Worm (Caenorhabditis elegans) whole organism, L2 larva: ENCODE measurements around the gene nmr-2.
A peak's percentile ranks its signal among the peaks of the same experiment; 100 is the strongest.

ENCODE experiments used
- aly-2 ChIP-seq: fragments of 150-350 bp; optimal IDR thresholded peaks from 2 replicates; lab custom pipeline; 2014; ENCODE audit warnings: missing biosample characterization, missing genetic modification characterization
- ceh-82 ChIP-seq: fragments of 150-350 bp; optimal IDR thresholded peaks from 2 replicates; lab custom pipeline; 2014; ENCODE audit warnings: missing biosample characterization, missing genetic modification characterization
- gmeb-1 ChIP-seq: fragments of 150-350 bp; optimal IDR thresholded peaks from 2 replicates; lab custom pipeline; 2014; ENCODE audit warnings: missing biosample characterization, missing genetic modification characterization
- lin-11 ChIP-seq: fragments of 150-350 bp; sonication (generic microtip); optimal IDR thresholded peaks from 2 replicates; lab custom pipeline; 2014; ENCODE audit warnings: missing biosample characterization, missing genetic modification characterization, inconsistent platforms, mixed read lengths
- lin-13 ChIP-seq: fragments of 150-350 bp; optimal IDR thresholded peaks from 2 replicates; lab custom pipeline; 2014; ENCODE audit warnings: missing biosample characterization, missing genetic modification reagents, missing genetic modification characterization
- lin-39 ChIP-seq: fragments of 150-350 bp; optimal IDR thresholded peaks from 2 replicates; lab custom pipeline; 2014; ENCODE audit warnings: missing biosample characterization, missing genetic modification reagents, missing genetic modification characterization
- mdl-1 ChIP-seq, 2 experiments: fragments of 150-350 bp in 1 of 2; sonication (generic microtip) in 1 of 2; optimal IDR thresholded peaks; 2 replicates each; lab custom pipeline; 2017; ENCODE audit warnings: missing biosample characterization in 2 of 2, missing genetic modification characterization in 2 of 2
- nhr-129 ChIP-seq: fragments of 150-350 bp; optimal IDR thresholded peaks from 2 replicates; lab custom pipeline; 2014; ENCODE audit warnings: missing biosample characterization, missing genetic modification characterization
- nhr-237 ChIP-seq: fragments of 150-350 bp; optimal IDR thresholded peaks from 2 replicates; lab custom pipeline; 2014; ENCODE audit warnings: missing biosample characterization, missing genetic modification characterization
- nhr-6 ChIP-seq: fragments of 150-350 bp; optimal IDR thresholded peaks from 2 replicates; lab custom pipeline; 2014; ENCODE audit warnings: missing biosample characterization, missing genetic modification characterization
- nhr-77 ChIP-seq: fragments of 150-350 bp; optimal IDR thresholded peaks from 2 replicates; lab custom pipeline; 2014; ENCODE audit warnings: missing biosample characterization, missing genetic modification characterization
- skn-1 ChIP-seq: sonication (generic microtip); optimal IDR thresholded peaks from 2 replicates; lab custom pipeline; 2017; ENCODE audit warnings: missing biosample characterization, missing genetic modification characterization
- unc-62 ChIP-seq: fragments of 150-350 bp; optimal IDR thresholded peaks from 2 replicates; lab custom pipeline; 2014; ENCODE audit warnings: missing biosample characterization, missing genetic modification reagents, missing genetic modification characterization

DNA sequence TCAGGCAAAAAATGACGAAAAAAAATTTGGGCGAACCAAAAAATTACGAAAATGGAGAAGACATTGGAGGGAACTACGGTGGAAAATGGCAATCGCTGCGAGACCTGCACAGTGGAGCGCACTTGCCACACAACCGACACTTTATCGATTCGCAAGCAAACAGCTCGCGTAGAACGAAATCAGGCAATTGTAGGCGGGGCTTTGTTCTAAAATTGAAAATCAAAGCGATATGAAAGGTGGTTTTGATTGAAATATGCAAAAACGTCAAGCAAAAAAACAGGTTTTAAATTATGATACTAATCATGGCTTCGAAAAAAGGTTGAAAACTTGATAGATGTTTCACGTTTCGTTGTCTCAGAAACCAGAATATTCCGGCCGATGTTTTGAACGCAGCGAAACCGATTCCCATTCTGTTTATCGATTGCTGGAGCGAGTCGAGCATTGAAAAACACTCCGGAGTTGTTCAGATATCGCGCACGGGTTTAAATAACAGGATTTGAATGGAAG, 9.2 kb downstream of the nmr-2 start, which contains the start of the genes fib-1 and mut-15:
- TF ChIP-seq gmeb-1: peak; percentile 89
- no peak for TF ChIP-seq nhr-237
- TF ChIP-seq lin-11: peak; percentile 86
- no peak for TF ChIP-seq unc-62 (GFP tag; lab: Kevin White, UChicago)
- peak in 1 of 2 experiments; percentile 33 for TF ChIP-seq mdl-1 (tag; optimal IDR thresholded peaks at IDR 0.05; lab: Kevin White, UChicago)
- peak; percentile 89 for TF ChIP-seq lin-13 (GFP tag; lab: Kevin White, UChicago)
- no peak for TF ChIP-seq lin-39 (tag; lab: Kevin White, UChicago)
- TF ChIP-seq nhr-129: peak; percentile 96
- peak; percentile 15 for TF ChIP-seq ceh-82 (tag; lab: Kevin White, UChicago)
- no peak for TF ChIP-seq aly-2 (tag; lab: Kevin White, UChicago)
- TF ChIP-seq nhr-6 (tag; lab: Kevin White, UChicago): no peak
- peak; percentile 21 for TF ChIP-seq nhr-77 (tag; lab: Kevin White, UChicago)
- TF ChIP-seq skn-1 (tag; lab: Kevin White, UChicago): no peak
